Worm (Caenorhabditis elegans) whole organism, mixed stage, embryonic: ENCODE results near the gene ZK1010.4.

Source experiments
- mep-1 ChIP-seq: fragments of 150-350 bp; optimal IDR thresholded peaks from 2 replicates; lab custom pipeline; 2017; ENCODE audit warnings: missing biosample characterization, missing genetic modification reagents, missing genetic modification characterization, inconsistent platforms
- unc-120 ChIP-seq: sonication (generic microtip); optimal IDR thresholded peaks from 2 replicates; lab custom pipeline; 2017; ENCODE audit warnings: missing genetic modification characterization, missing compliant biosample characterization; ENCODE audit not compliant: poor library complexity, severe bottlenecking
- ztf-11 ChIP-seq: fragments of 150-350 bp; optimal IDR thresholded peaks from 2 replicates; lab custom pipeline; 2014; ENCODE audit warnings: missing biosample characterization, missing genetic modification characterization

DNA sequence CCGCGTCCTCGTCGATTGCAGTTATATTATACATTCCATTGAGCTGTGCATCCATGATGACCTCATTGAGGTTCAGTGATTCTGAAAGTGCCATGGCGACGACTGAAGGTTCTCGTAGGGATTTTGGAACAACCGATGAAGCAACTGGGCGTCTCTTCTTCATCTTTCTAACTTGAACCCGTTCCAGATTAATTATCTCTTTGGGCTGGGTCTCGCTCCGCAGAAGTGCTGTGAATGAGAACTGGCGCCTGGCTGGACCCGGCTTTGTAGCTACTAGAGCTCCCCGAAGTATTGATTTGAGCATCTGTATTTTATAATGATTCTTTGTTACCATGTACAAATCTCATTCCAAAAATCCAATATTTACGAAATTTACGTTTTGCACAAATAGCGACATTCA, 3.3 kb upstream of the ZK1010.4 start, which contains the start of gene ZK1010.2:
- TF ChIP-seq ztf-11 (tag; lab: Kevin White, UChicago) (no peak), unc-120 (tag; lab: Kevin White, UChicago) (no peak), mep-1 (tag; lab: Kevin White, UChicago) (no peak)
